Fruit fly (Drosophila melanogaster): Measurements from ENCODE around the gene CG14913.

The CG14913 gene

DNA sequence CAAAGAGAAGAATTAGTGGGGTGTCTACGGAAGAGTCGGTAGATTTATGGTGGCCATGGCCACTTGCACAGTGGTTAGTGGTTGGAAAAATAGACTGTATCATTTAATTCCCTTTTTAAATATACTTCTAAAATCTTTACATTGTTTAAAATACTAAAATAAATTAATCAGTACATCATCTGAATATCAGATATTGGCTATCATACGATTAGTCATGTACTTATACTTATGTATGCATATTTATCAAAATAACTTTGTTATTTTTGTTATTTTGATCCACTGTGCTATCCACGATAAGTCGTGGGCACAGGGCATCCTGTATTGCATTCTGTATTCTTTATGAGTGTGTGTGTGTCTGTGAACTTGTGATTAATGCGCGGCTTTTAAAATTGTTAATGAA is 2.1 kb upstream of the CG14913 start (continued):
- TF ChIP-seq svp (GFP tag) = no peak
- peak; percentile 37 for TF ChIP-seq Lpt (GFP tag; optimal IDR thresholded peaks at IDR 0.05)
- peak; percentile 40 for TF ChIP-seq CG6792 (GFP tag; optimal IDR thresholded peaks at IDR 0.05)
- TF ChIP-seq fd59A (GFP tag; optimal IDR thresholded peaks at IDR 0.05) = peak; percentile 21
- no peak for TF ChIP-seq fd85E (GFP tag; optimal IDR thresholded peaks at IDR 0.05)
- TF ChIP-seq CG8319 (GFP tag; optimal IDR thresholded peaks at IDR 0.05) = no peak
- TF ChIP-seq CG32006 (GFP tag; optimal IDR thresholded peaks at IDR 0.05) = peak; percentile 75

DNA sequence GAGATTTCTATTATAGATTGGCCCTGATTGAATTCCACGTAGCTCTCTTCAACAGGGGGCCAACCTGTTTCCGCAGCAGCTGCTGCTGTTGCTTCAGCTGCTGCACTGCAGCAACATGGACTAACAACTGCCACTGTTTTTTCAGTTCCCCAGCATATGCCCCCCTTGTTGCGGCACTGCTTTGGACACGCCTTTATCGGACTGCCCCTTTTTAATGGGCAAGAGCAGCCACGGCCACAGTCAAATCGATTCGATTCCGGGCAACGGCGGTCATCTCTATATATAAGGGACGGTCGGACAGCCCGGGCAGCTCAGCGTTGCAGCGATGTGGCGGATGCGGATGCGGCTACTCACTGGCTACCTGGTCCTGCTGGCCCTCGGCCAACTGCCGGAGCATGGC is 1.5 kb upstream of the CG14913 start, which contains the start of gene Acp32CD:
TSS of gene Acp32CD (plus strand) at position 301 of the 400 bp plus-strand sequence.
- TF ChIP-seq CG10669 (GFP tag; optimal IDR thresholded peaks at IDR 0.05) (no peak), Lpt (GFP tag; optimal IDR thresholded peaks at IDR 0.05) (no peak), Hr38 (GFP tag; optimal IDR thresholded peaks at IDR 0.05) (no peak), CG6792 (GFP tag; optimal IDR thresholded peaks at IDR 0.05) (no peak), fd85E (GFP tag; optimal IDR thresholded peaks at IDR 0.05) (no peak), Hr39 (GFP tag; optimal IDR thresholded peaks at IDR 0.05) (no peak), Eip78C (GFP tag) (no peak), CG34406 (GFP tag; optimal IDR thresholded peaks at IDR 0.05) (no peak), acj6 (GFP tag; optimal IDR thresholded peaks at IDR 0.05) (no peak), CG4318 (GFP tag; optimal IDR thresholded peaks at IDR 0.05) (no peak), Ets21C (GFP tag; optimal IDR thresholded peaks at IDR 0.05) (no peak), Ets96B (tag; optimal IDR thresholded peaks at IDR 0.05) (no peak), salr (GFP tag; optimal IDR thresholded peaks at IDR 0.05) (no peak), svp (GFP tag) (no peak), CG11294 (GFP tag; IDR thresholded peaks at IDR 0.05) (no peak), CG8632 (GFP tag; optimal IDR thresholded peaks at IDR 0.05) (no peak), vri (GFP tag; optimal IDR thresholded peaks at IDR 0.05) (no peak), Gug (GFP tag; IDR thresholded peaks at IDR 0.05) (no peak)

DNA sequence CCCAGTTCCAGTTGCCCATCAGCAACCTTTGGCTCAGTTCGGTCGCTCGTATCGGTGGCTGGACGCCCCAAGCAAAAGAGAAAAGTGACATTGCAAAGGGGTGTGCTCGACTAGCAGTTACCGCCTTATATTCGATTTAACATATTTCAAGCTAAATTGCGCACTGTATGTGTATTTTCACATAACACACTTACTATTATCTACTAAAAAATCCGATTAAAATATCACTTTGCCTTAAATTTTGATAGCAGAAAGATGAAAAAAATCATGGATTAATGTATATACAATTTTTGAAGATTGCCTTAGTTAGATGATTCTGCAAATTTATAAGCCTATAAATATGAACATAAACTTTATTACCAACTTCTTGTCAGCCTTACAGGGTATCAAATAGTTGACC is 4.8 kb downstream of the CG14913 start:
- TF ChIP-seq Sox14 (GFP tag; optimal IDR thresholded peaks at IDR 0.05) (peak; percentile 41), eg (GFP tag; IDR thresholded peaks at IDR 0.05) (no peak), CG6854 (GFP tag; optimal IDR thresholded peaks at IDR 0.05) (no peak), Ets21C (GFP tag; optimal IDR thresholded peaks at IDR 0.05) (peak; percentile 15), CG11294 (GFP tag; IDR thresholded peaks at IDR 0.05) (no peak), Ets96B (tag; optimal IDR thresholded peaks at IDR 0.05) (peak; percentile 23), spab (GFP tag; optimal IDR thresholded peaks at IDR 0.05) (peak; percentile 4), CG6808 (GFP tag; optimal IDR thresholded peaks at IDR 0.05) (peak; percentile 39), achi (GFP tag; optimal IDR thresholded peaks at IDR 0.05) (peak; percentile 35), Eip78C (GFP tag) (peak; percentile 83), CG11762 (GFP tag; optimal IDR thresholded peaks at IDR 0.05; ENCODE audit: insufficient read depth) (no peak), pdm3 (GFP tag; optimal IDR thresholded peaks at IDR 0.05) (peak; percentile 25), Smox (GFP tag; optimal IDR thresholded peaks at IDR 0.05) (peak; percentile 53), topi (GFP tag; optimal IDR thresholded peaks at IDR 0.05) (peak; percentile 58), CG8119 (GFP tag; IDR thresholded peaks at IDR 0.05) (no peak), dac (GFP tag; optimal IDR thresholded peaks at IDR 0.05) (no peak), CG32006 (GFP tag; optimal IDR thresholded peaks at IDR 0.05) (peak; percentile 44), Hr39 (GFP tag; optimal IDR thresholded peaks at IDR 0.05) (peak; percentile 39), cyc (GFP tag; optimal IDR thresholded peaks at IDR 0.05) (peak; percentile 27), lz (GFP tag; optimal IDR thresholded peaks at IDR 0.05) (peak; percentile 43), Sox102F (GFP tag; optimal IDR thresholded peaks at IDR 0.05) (peak; percentile 9), CG15336 (GFP tag; IDR thresholded peaks at IDR 0.05) (no peak), CG3919 (GFP tag; optimal IDR thresholded peaks at IDR 0.05) (peak; percentile 42), esn (GFP tag; optimal IDR thresholded peaks at IDR 0.05) (peak; percentile 59), OdsH (GFP tag; optimal IDR thresholded peaks at IDR 0.05) (peak; percentile 28), fkh (GFP tag; optimal IDR thresholded peaks at IDR 0.05) (no peak), svp (GFP tag) (peak; percentile 80), Gug (GFP tag; IDR thresholded peaks at IDR 0.05) (no peak), CG31627 (GFP tag; optimal IDR thresholded peaks at IDR 0.05) (peak; percentile 54), CG10631 (GFP tag; optimal IDR thresholded peaks at IDR 0.05) (peak; percentile 4), acj6 (GFP tag; optimal IDR thresholded peaks at IDR 0.05) (peak; percentile 44), Sox15 (GFP tag; optimal IDR thresholded peaks at IDR 0.05) (no peak), CG8632 (GFP tag; optimal IDR thresholded peaks at IDR 0.05) (no peak), fd59A (GFP tag; optimal IDR thresholded peaks at IDR 0.05) (peak; percentile 19), CG6276 (GFP tag; optimal IDR thresholded peaks at IDR 0.05) (no peak), CG10669 (GFP tag; optimal IDR thresholded peaks at IDR 0.05) (no peak), CG6792 (GFP tag; optimal IDR thresholded peaks at IDR 0.05) (peak; percentile 24), Eip75B (GFP tag; optimal IDR thresholded peaks at IDR 0.05) (peak; percentile 49), CG9139 (GFP tag; optimal IDR thresholded peaks at IDR 0.05) (no peak)

Measured in whole organism, prepupa.